Worm (Caenorhabditis elegans) whole organism, L2 larva: ENCODE measurements around the gene attf-5.
A peak's percentile ranks its signal among the peaks of the same experiment; 100 is the strongest.

ENCODE experiments used
- C34F6.9 ChIP-seq: fragments of 150-350 bp; optimal IDR thresholded peaks from 2 replicates; lab custom pipeline; 2014; ENCODE audit warnings: missing biosample characterization, missing genetic modification characterization
- F13H6.1 ChIP-seq: sonication (generic microtip); optimal IDR thresholded peaks from 2 replicates; lab custom pipeline; 2016; ENCODE audit warnings: missing genetic modification characterization, missing compliant biosample characterization
- R02D3.7 ChIP-seq: fragments of 150-350 bp; optimal IDR thresholded peaks from 2 replicates; lab custom pipeline; 2014; ENCODE audit warnings: missing biosample characterization, missing genetic modification characterization
- Y55F3AM.14 ChIP-seq: fragments of 200-800 bp; sonication (Bioruptor generic); optimal IDR thresholded peaks from 2 replicates; lab custom pipeline; 2018; ENCODE audit warnings: mild to moderate bottlenecking, missing genetic modification characterization, missing compliant biosample characterization
- ZK546.5 ChIP-seq: sonication (generic microtip); optimal IDR thresholded peaks from 2 replicates; lab custom pipeline; 2017; ENCODE audit warnings: missing biosample characterization, missing genetic modification characterization
- alr-1 ChIP-seq: fragments of 150-350 bp; optimal IDR thresholded peaks from 2 replicates; lab custom pipeline; 2014; ENCODE audit warnings: missing biosample characterization, missing genetic modification characterization
- aly-2 ChIP-seq: fragments of 150-350 bp; optimal IDR thresholded peaks from 2 replicates; lab custom pipeline; 2014; ENCODE audit warnings: missing biosample characterization, missing genetic modification characterization
- ama-1 ChIP-seq: fragments of 150-350 bp; optimal IDR thresholded peaks from 2 replicates; lab custom pipeline; 2018; ENCODE audit warnings: inconsistent platforms
- blmp-1 ChIP-seq: sonication (generic microtip); optimal IDR thresholded peaks from 2 replicates; lab custom pipeline; 2017; ENCODE audit warnings: missing genetic modification characterization, mild to moderate bottlenecking, missing compliant biosample characterization, antibody characterized with exemption, moderate library complexity; ENCODE audit not compliant: insufficient read depth
- ceh-16 ChIP-seq: fragments of 150-350 bp; optimal IDR thresholded peaks from 2 replicates; lab custom pipeline; 2014; ENCODE audit warnings: missing biosample characterization, missing genetic modification characterization
- ceh-82 ChIP-seq: fragments of 150-350 bp; optimal IDR thresholded peaks from 2 replicates; lab custom pipeline; 2014; ENCODE audit warnings: missing biosample characterization, missing genetic modification characterization
- crh-2 ChIP-seq: sonication (generic microtip); optimal IDR thresholded peaks from 2 replicates; lab custom pipeline; 2017; ENCODE audit warnings: missing biosample characterization, missing genetic modification characterization
- dmd-4 ChIP-seq: sonication (generic microtip); optimal IDR thresholded peaks from 2 replicates; lab custom pipeline; 2017; ENCODE audit warnings: missing biosample characterization, missing genetic modification characterization
- egl-27 ChIP-seq: sonication (generic microtip); optimal IDR thresholded peaks from 3 replicates; lab custom pipeline; 2017; ENCODE audit warnings: missing biosample characterization, missing genetic modification reagents, missing genetic modification characterization
- elt-1 ChIP-seq: fragments of 150-350 bp; optimal IDR thresholded peaks from 2 replicates; lab custom pipeline; 2014; ENCODE audit warnings: missing biosample characterization, missing genetic modification characterization
- elt-3 ChIP-seq: sonication (generic microtip); optimal IDR thresholded peaks from 2 replicates; lab custom pipeline; 2017; ENCODE audit warnings: missing biosample characterization, missing genetic modification characterization
- fos-1 ChIP-seq: fragments of 150-350 bp; optimal IDR thresholded peaks from 2 replicates; lab custom pipeline; 2014; ENCODE audit warnings: missing biosample characterization, missing genetic modification characterization
- gmeb-1 ChIP-seq: fragments of 150-350 bp; optimal IDR thresholded peaks from 2 replicates; lab custom pipeline; 2014; ENCODE audit warnings: missing biosample characterization, missing genetic modification characterization
- lin-11 ChIP-seq: fragments of 150-350 bp; sonication (generic microtip); optimal IDR thresholded peaks from 2 replicates; lab custom pipeline; 2014; ENCODE audit warnings: missing biosample characterization, missing genetic modification characterization, inconsistent platforms, mixed read lengths
- lin-13 ChIP-seq: fragments of 150-350 bp; optimal IDR thresholded peaks from 2 replicates; lab custom pipeline; 2014; ENCODE audit warnings: missing biosample characterization, missing genetic modification reagents, missing genetic modification characterization
- lin-39 ChIP-seq: fragments of 150-350 bp; optimal IDR thresholded peaks from 2 replicates; lab custom pipeline; 2014; ENCODE audit warnings: missing biosample characterization, missing genetic modification reagents, missing genetic modification characterization
- lsy-2 ChIP-seq, 2 experiments: fragments of 150-350 bp in 1 of 2; sonication (generic microtip) in 1 of 2; optimal IDR thresholded peaks; 2 replicates each; lab custom pipeline; 2014 to 2017; ENCODE audit warnings: missing biosample characterization in 2 of 2, missing genetic modification characterization in 2 of 2
- mab-5 ChIP-seq: fragments of 150-350 bp; optimal IDR thresholded peaks from 2 replicates; lab custom pipeline; 2014; ENCODE audit warnings: missing biosample characterization, missing genetic modification characterization
- mbf-1 ChIP-seq: sonication (generic microtip); optimal IDR thresholded peaks from 2 replicates; lab custom pipeline; 2017; ENCODE audit warnings: missing biosample characterization, missing genetic modification characterization
- mdl-1 ChIP-seq, 2 experiments: fragments of 150-350 bp in 1 of 2; sonication (generic microtip) in 1 of 2; optimal IDR thresholded peaks; 2 replicates each; lab custom pipeline; 2017; ENCODE audit warnings: missing biosample characterization in 2 of 2, missing genetic modification characterization in 2 of 2
- nhr-10 ChIP-seq: sonication (generic microtip); optimal IDR thresholded peaks from 2 replicates; lab custom pipeline; 2017; ENCODE audit warnings: missing biosample characterization, missing genetic modification characterization
- nhr-11 ChIP-seq: fragments of 150-350 bp; optimal IDR thresholded peaks from 2 replicates; lab custom pipeline; 2014; ENCODE audit warnings: missing biosample characterization, missing genetic modification characterization
- nhr-12 ChIP-seq: fragments of 150-350 bp; optimal IDR thresholded peaks from 2 replicates; lab custom pipeline; 2014; ENCODE audit warnings: missing biosample characterization, missing genetic modification characterization
- nhr-129 ChIP-seq: fragments of 150-350 bp; optimal IDR thresholded peaks from 2 replicates; lab custom pipeline; 2014; ENCODE audit warnings: missing biosample characterization, missing genetic modification characterization
- nhr-21 ChIP-seq: fragments of 150-350 bp; optimal IDR thresholded peaks from 2 replicates; lab custom pipeline; 2014; ENCODE audit warnings: missing biosample characterization, missing genetic modification characterization
- nhr-23 ChIP-seq: fragments of 150-350 bp; optimal IDR thresholded peaks from 2 replicates; lab custom pipeline; 2014; ENCODE audit warnings: missing biosample characterization, missing genetic modification reagents, missing genetic modification characterization
- nhr-237 ChIP-seq: fragments of 150-350 bp; optimal IDR thresholded peaks from 2 replicates; lab custom pipeline; 2014; ENCODE audit warnings: missing biosample characterization, missing genetic modification characterization
- nhr-25 ChIP-seq: fragments of 150-350 bp; sonication (generic microtip); optimal IDR thresholded peaks from 3 replicates; lab custom pipeline; 2014; ENCODE audit warnings: missing biosample characterization, missing genetic modification characterization
- nhr-6 ChIP-seq: fragments of 150-350 bp; optimal IDR thresholded peaks from 2 replicates; lab custom pipeline; 2014; ENCODE audit warnings: missing biosample characterization, missing genetic modification characterization
- nhr-77 ChIP-seq: fragments of 150-350 bp; optimal IDR thresholded peaks from 2 replicates; lab custom pipeline; 2014; ENCODE audit warnings: missing biosample characterization, missing genetic modification characterization
- peb-1 ChIP-seq: fragments of 150-350 bp; optimal IDR thresholded peaks from 2 replicates; lab custom pipeline; 2014; ENCODE audit warnings: missing biosample characterization, missing genetic modification characterization
- sem-4 ChIP-seq: fragments of 150-350 bp; optimal IDR thresholded peaks from 2 replicates; lab custom pipeline; 2014; ENCODE audit warnings: missing biosample characterization, missing genetic modification reagents, missing genetic modification characterization
- skn-1 ChIP-seq: sonication (generic microtip); optimal IDR thresholded peaks from 2 replicates; lab custom pipeline; 2017; ENCODE audit warnings: missing biosample characterization, missing genetic modification characterization
- sma-3 ChIP-seq: sonication (generic microtip); optimal IDR thresholded peaks from 2 replicates; lab custom pipeline; 2016; ENCODE audit warnings: missing genetic modification reagents, missing genetic modification characterization, missing compliant biosample characterization
- sma-9 ChIP-seq, 2 experiments: fragments of 150-350 bp in 1 of 2; sonication (generic microtip) in 1 of 2; optimal IDR thresholded peaks; 2 replicates each; lab custom pipeline; 2014 to 2016; ENCODE audit warnings: missing genetic modification characterization in 2 of 2, mild to moderate bottlenecking in 1 of 2, missing biosample characterization in 1 of 2, missing compliant biosample characterization in 1 of 2, missing genetic modification reagents in 1 of 2, moderate library complexity in 1 of 2
- snpc-4 ChIP-seq: fragments of 150-350 bp; optimal IDR thresholded peaks from 2 replicates; lab custom pipeline; 2014; ENCODE audit warnings: missing biosample characterization, missing genetic modification characterization
- unc-39 ChIP-seq: fragments of 150-350 bp; optimal IDR thresholded peaks from 2 replicates; lab custom pipeline; 2014; ENCODE audit warnings: missing biosample characterization, missing genetic modification characterization
- unc-55 ChIP-seq: fragments of 150-350 bp; sonication (generic microtip); optimal IDR thresholded peaks from 3 replicates; lab custom pipeline; 2014; ENCODE audit warnings: missing biosample characterization, missing genetic modification reagents, missing genetic modification characterization
- unc-62 ChIP-seq: fragments of 150-350 bp; optimal IDR thresholded peaks from 2 replicates; lab custom pipeline; 2014; ENCODE audit warnings: missing biosample characterization, missing genetic modification reagents, missing genetic modification characterization
- zag-1 ChIP-seq: fragments of 150-350 bp; optimal IDR thresholded peaks from 2 replicates; lab custom pipeline; 2014; ENCODE audit warnings: missing biosample characterization, missing genetic modification characterization
- ztf-1 ChIP-seq: fragments of 200-800 bp; sonication (Bioruptor generic); conservative IDR thresholded peaks from 2 replicates; pipeline ENCODE4 v1.3.6; 2022; ENCODE audit warnings: missing genetic modification characterization, missing compliant biosample characterization
- ztf-11 ChIP-seq: sonication (generic microtip); optimal IDR thresholded peaks from 2 replicates; lab custom pipeline; 2017; ENCODE audit warnings: missing biosample characterization, missing genetic modification characterization
- ztf-4 ChIP-seq: fragments of 150-350 bp; optimal IDR thresholded peaks from 2 replicates; lab custom pipeline; 2014; ENCODE audit warnings: missing biosample characterization, missing genetic modification characterization

The attf-5 gene

DNA sequence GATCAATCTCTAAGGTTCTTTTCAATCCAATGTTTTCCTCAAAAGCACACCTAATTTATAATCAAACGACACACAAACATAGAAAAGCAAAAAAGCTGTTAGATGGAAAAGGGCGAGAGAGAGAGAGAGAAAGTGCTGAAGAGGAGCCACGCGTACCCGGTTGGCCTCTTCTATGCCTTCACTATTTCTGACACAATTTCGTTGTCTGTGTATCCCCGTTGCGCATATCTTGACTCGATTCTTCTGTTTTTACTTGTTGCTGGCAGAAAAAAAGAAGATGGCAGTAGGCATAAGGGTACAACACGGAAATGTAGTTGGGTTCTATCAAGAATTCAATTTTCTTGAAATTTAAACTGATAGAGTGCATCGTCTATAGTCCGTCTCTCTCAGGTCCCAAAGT, 39.3 kb downstream of the attf-5 start:
- TF ChIP-seq gmeb-1 (tag; lab: Kevin White, UChicago): no peak
- no peak for TF ChIP-seq snpc-4 (tag; lab: Kevin White, UChicago)
- peak; percentile 67 for TF ChIP-seq F13H6.1 (tag; lab: Kevin White, UChicago)
- TF ChIP-seq elt-1 (tag; lab: Kevin White, UChicago): no peak
- TF ChIP-seq nhr-25: peak; percentile 22
- peak; percentile 62 for TF ChIP-seq zag-1 (tag; lab: Kevin White, UChicago)
- no peak for TF ChIP-seq ceh-16
- TF ChIP-seq nhr-10 (tag; lab: Kevin White, UChicago): peak; percentile 55
- peak; percentile 90 for TF ChIP-seq nhr-129 (tag; lab: Kevin White, UChicago)
- TF ChIP-seq elt-3 (tag; lab: Kevin White, UChicago): no peak
- no peak for TF ChIP-seq R02D3.7 (tag; lab: Kevin White, UChicago)
- TF ChIP-seq ztf-11 (tag; lab: Kevin White, UChicago): no peak
- TF ChIP-seq crh-2 (tag; lab: Kevin White, UChicago): peak; percentile 92
- peak; percentile 49 for TF ChIP-seq Y55F3AM.14 (GFP tag; lab: Kevin White, UChicago)
- no peak for TF ChIP-seq ZK546.5
- no peak for TF ChIP-seq ama-1 (lab: Kevin White, UChicago)
- no peak for TF ChIP-seq skn-1 (tag; lab: Kevin White, UChicago)
- peak; percentile 17 for TF ChIP-seq egl-27 (tag; lab: Kevin White, UChicago)
- TF ChIP-seq alr-1: no peak
- peak; percentile 60 to 68 for TF ChIP-seq mdl-1 (tag; optimal IDR thresholded peaks at IDR 0.05; lab: Kevin White, UChicago)
- peak; percentile 16 for TF ChIP-seq lin-13 (GFP tag; lab: Kevin White, UChicago)
- peak; percentile 64 for TF ChIP-seq sem-4 (tag; lab: Kevin White, UChicago)
- no peak for TF ChIP-seq ztf-4
- peak; percentile 75 for TF ChIP-seq sma-9 (GFP tag; optimal IDR thresholded peaks at IDR 0.05; lab: Kevin White, UChicago)
- TF ChIP-seq sma-9 (tag; optimal IDR thresholded peaks at IDR 0.05; lab: Kevin White, UChicago): no peak
- no peak for TF ChIP-seq unc-62 (GFP tag; lab: Kevin White, UChicago)
- TF ChIP-seq unc-39 (tag; lab: Kevin White, UChicago): peak; percentile 32
- peak; percentile 70 for TF ChIP-seq nhr-6 (tag; lab: Kevin White, UChicago)
- TF ChIP-seq fos-1 (tag; lab: Kevin White, UChicago): peak; percentile 61
- TF ChIP-seq nhr-21 (tag; lab: Kevin White, UChicago): no peak
- TF ChIP-seq mab-5 (tag; lab: Kevin White, UChicago): peak; percentile 59
- TF ChIP-seq C34F6.9 (tag; lab: Kevin White, UChicago): peak; percentile 82
- TF ChIP-seq nhr-11: no peak
- no peak for TF ChIP-seq nhr-12 (tag; lab: Kevin White, UChicago)
- peak; percentile 47 to 76 for TF ChIP-seq lsy-2 (tag; optimal IDR thresholded peaks at IDR 0.05; lab: Kevin White, UChicago)
- no peak for TF ChIP-seq sma-3 (GFP tag; lab: Kevin White, UChicago)
- TF ChIP-seq nhr-23 (tag; lab: Kevin White, UChicago): no peak
- no peak for TF ChIP-seq peb-1 (tag; lab: Kevin White, UChicago)
- no peak for TF ChIP-seq aly-2 (tag; lab: Kevin White, UChicago)
- no peak for TF ChIP-seq nhr-237 (tag; lab: Kevin White, UChicago)
- TF ChIP-seq nhr-77 (tag; lab: Kevin White, UChicago): no peak
- no peak for TF ChIP-seq dmd-4
- TF ChIP-seq ceh-82 (tag; lab: Kevin White, UChicago): no peak
- no peak for TF ChIP-seq lin-39 (tag; lab: Kevin White, UChicago)
- TF ChIP-seq unc-55: peak; percentile 62
- peak; percentile 78 for TF ChIP-seq blmp-1 (tag; lab: Kevin White, UChicago)
- no peak for TF ChIP-seq ztf-1 (GFP tag; lab: Robert Waterston, UW)
- no peak for TF ChIP-seq lin-11 (tag; lab: Kevin White, UChicago)
- TF ChIP-seq mbf-1 (tag; lab: Kevin White, UChicago): no peak
